Worm (Caenorhabditis elegans): ENCODE results near the gene nhr-178.

The nhr-178 gene

ce11 chrV:1624340-1624739 lies 16.6 kb upstream of the nhr-178 start, which contains the start of gene nhr-110:
Gene nhr-110, minus strand, starts transcription at chrV:1624440.
- TF ChIP-seq W03F9.2 (tag; optimal IDR thresholded peaks at IDR 0.05) (no peak), dao-5 (tag; optimal IDR thresholded peaks at IDR 0.05) (no peak), him-1 (tag; optimal IDR thresholded peaks at IDR 0.05) (no peak)

ce11 chrV:1623429-1623828 lies 15.7 kb upstream of the nhr-178 start:
- TF ChIP-seq W03F9.2 (tag; optimal IDR thresholded peaks at IDR 0.05) (no peak), dao-5 (tag; optimal IDR thresholded peaks at IDR 0.05) (no peak), him-1 (tag; optimal IDR thresholded peaks at IDR 0.05) (no peak)

ce11 chrV:1621494-1621893 lies 13.7 kb upstream of the nhr-178 start, which contains the start of gene nhr-117:
Gene nhr-117, minus strand, starts transcription at chrV:1621520.
- TF ChIP-seq W03F9.2 (tag; optimal IDR thresholded peaks at IDR 0.05), result no peak
- TF ChIP-seq him-1 (tag; optimal IDR thresholded peaks at IDR 0.05), result no peak
- no peak for TF ChIP-seq dao-5 (tag; optimal IDR thresholded peaks at IDR 0.05)

ce11 chrV:1620537-1620936 lies 12.8 kb upstream of the nhr-178 start:
- TF ChIP-seq him-1 (tag; optimal IDR thresholded peaks at IDR 0.05), result no peak
- no peak for TF ChIP-seq dao-5 (tag; optimal IDR thresholded peaks at IDR 0.05)

ce11 chrV:1618760-1619159 lies 11.0 kb upstream of the nhr-178 start, which contains the start of gene nhr-179:
Gene nhr-179, minus strand, starts transcription at chrV:1618860.
- no peak for TF ChIP-seq him-1 (tag; optimal IDR thresholded peaks at IDR 0.05)
- no peak for TF ChIP-seq dao-5 (tag; optimal IDR thresholded peaks at IDR 0.05)
- no peak for TF ChIP-seq W03F9.2 (tag; optimal IDR thresholded peaks at IDR 0.05)

- TF ChIP-seq him-1 (tag; optimal IDR thresholded peaks at IDR 0.05), result no peak
- TF ChIP-seq W03F9.2 (tag; optimal IDR thresholded peaks at IDR 0.05), result no peak
- TF ChIP-seq dao-5 (tag; optimal IDR thresholded peaks at IDR 0.05), result no peak
Measured at ce11 chrV:1614726-1615125, 7.0 kb upstream of the nhr-178 start, which contains the start of gene srbc-41. Gene srbc-41, minus strand, starts transcription at chrV:1614826.

- TF ChIP-seq dao-5 (tag; optimal IDR thresholded peaks at IDR 0.05), result no peak
Measured at ce11 chrV:1611570-1611969, 3.8 kb upstream of the nhr-178 start.

ce11 chrV:1610097-1610496 lies 2.3 kb upstream of the nhr-178 start, which contains the start of gene nhr-177:
Gene nhr-177, plus strand, starts transcription at chrV:1610263.
- TF ChIP-seq W03F9.2 (tag; optimal IDR thresholded peaks at IDR 0.05) (no peak), dao-5 (tag; optimal IDR thresholded peaks at IDR 0.05) (no peak), him-1 (tag; optimal IDR thresholded peaks at IDR 0.05) (no peak)

ce11 chrV:1600561-1601088 lies 7.1 kb downstream of the nhr-178 start, which contains the start of gene F16B4.2:
Gene F16B4.2, plus strand, starts transcription at chrV:1601038.
- TF ChIP-seq him-1 (tag; optimal IDR thresholded peaks at IDR 0.05) (no peak), dao-5 (tag; optimal IDR thresholded peaks at IDR 0.05) (no peak), W03F9.2 (tag; optimal IDR thresholded peaks at IDR 0.05) (no peak)

- TF ChIP-seq him-1 (tag; optimal IDR thresholded peaks at IDR 0.05) (no peak), dao-5 (tag; optimal IDR thresholded peaks at IDR 0.05) (no peak), W03F9.2 (tag; optimal IDR thresholded peaks at IDR 0.05) (no peak)
Measured at ce11 chrV:1594554-1595092, 13.1 kb downstream of the nhr-178 start.

ce11 chrV:1593799-1594420 lies 13.8 kb downstream of the nhr-178 start, which contains the start of gene F16B4.4:
Gene F16B4.4, plus strand, starts transcription at chrV:1594019.
- TF ChIP-seq W03F9.2 (tag; optimal IDR thresholded peaks at IDR 0.05) (no peak), him-1 (tag; optimal IDR thresholded peaks at IDR 0.05) (no peak), dao-5 (tag; optimal IDR thresholded peaks at IDR 0.05) (no peak)

- TF ChIP-seq W03F9.2 (tag; optimal IDR thresholded peaks at IDR 0.05) (no peak), dao-5 (tag; optimal IDR thresholded peaks at IDR 0.05) (no peak), him-1 (tag; optimal IDR thresholded peaks at IDR 0.05) (no peak)
Measured at ce11 chrV:1588128-1588527, 19.6 kb downstream of the nhr-178 start, which contains the start of gene F16B4.5. Gene F16B4.5, plus strand, starts transcription at chrV:1588428.

- TF ChIP-seq dao-5 (tag; optimal IDR thresholded peaks at IDR 0.05) (no peak), W03F9.2 (tag; optimal IDR thresholded peaks at IDR 0.05) (no peak), him-1 (tag; optimal IDR thresholded peaks at IDR 0.05) (no peak)
Measured at ce11 chrV:1586906-1587305, 20.8 kb downstream of the nhr-178 start, which contains the start of gene F16B4.6. Gene F16B4.6, plus strand, starts transcription at chrV:1587206.

ce11 chrV:1585411-1585810 lies 22.3 kb downstream of the nhr-178 start, which contains the start of gene F16B4.7:
Gene F16B4.7, plus strand, starts transcription at chrV:1585711.
- TF ChIP-seq dao-5 (tag; optimal IDR thresholded peaks at IDR 0.05) (no peak), W03F9.2 (tag; optimal IDR thresholded peaks at IDR 0.05) (no peak), him-1 (tag; optimal IDR thresholded peaks at IDR 0.05) (no peak)

All from whole organism, L4/young adult.